Fruit fly (Drosophila melanogaster): ENCODE data around the gene Daao2.

The Daao2 gene

DNA sequence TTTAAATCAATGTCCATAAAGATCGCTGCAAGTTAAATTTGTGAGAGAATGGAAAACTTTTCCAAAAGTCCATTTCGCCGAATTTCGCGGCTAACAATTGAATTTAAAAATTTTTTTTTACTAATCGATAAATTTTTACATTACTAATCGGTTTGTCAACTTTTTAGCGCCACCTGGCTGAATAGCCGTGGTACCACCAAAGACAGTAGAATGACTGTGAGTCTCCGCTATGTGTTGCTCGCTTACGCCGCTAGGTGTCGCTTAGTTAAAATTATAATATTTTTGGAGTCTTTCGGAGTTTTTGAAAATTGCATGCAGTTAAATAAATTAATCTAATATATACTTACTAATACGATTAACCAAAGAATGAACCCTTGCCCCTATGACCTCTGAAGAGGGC lies 5.4 kb upstream of the Daao2 start (continued):
- peak; percentile 75 for TF ChIP-seq CG13287 (GFP tag; IDR thresholded peaks at IDR 0.05; ENCODE audit: partially characterized antibody)
- no peak for TF ChIP-seq CG16815 (GFP tag; optimal IDR thresholded peaks at IDR 0.05)
- TF ChIP-seq yki (optimal IDR thresholded peaks at IDR 0.05), result no peak
- peak; percentile 41 for TF ChIP-seq tin (GFP tag; optimal IDR thresholded peaks at IDR 0.05)
- no peak for TF ChIP-seq CG9215 (GFP tag; IDR thresholded peaks at IDR 0.05)
- peak; percentile 6 for TF ChIP-seq pnt (GFP tag; optimal IDR thresholded peaks at IDR 0.05)
- peak; percentile 16 for TF ChIP-seq CG12299 (tag; optimal IDR thresholded peaks at IDR 0.05)
- no peak for TF ChIP-seq zfh2 (GFP tag; optimal IDR thresholded peaks at IDR 0.05)
- no peak for TF ChIP-seq zen2 (GFP tag; IDR thresholded peaks at IDR 0.05; ENCODE audit: partially characterized antibody)
- TF ChIP-seq NFAT (GFP tag; IDR thresholded peaks at IDR 0.05), result peak; percentile 52; the same call in 1 of the 2 replicates
- peak; percentile 32 for TF ChIP-seq sens (GFP tag)
- TF ChIP-seq CG4707 (GFP tag; optimal IDR thresholded peaks at IDR 0.05), result no peak
- peak; percentile 37 for TF ChIP-seq gro (GFP tag; optimal IDR thresholded peaks at IDR 0.05)
- no peak for TF ChIP-seq CG18599 (GFP tag; optimal IDR thresholded peaks at IDR 0.05)
- peak; percentile 43 for TF ChIP-seq disco-r (GFP tag; optimal IDR thresholded peaks at IDR 0.05)
- peak; percentile 57 for TF ChIP-seq BEAF-32 (GFP tag; optimal IDR thresholded peaks at IDR 0.05)
- no peak for TF ChIP-seq ara (GFP tag; IDR thresholded peaks at IDR 0.05)
- no peak for TF ChIP-seq tap (tag; optimal IDR thresholded peaks at IDR 0.05)
- TF ChIP-seq gcm (GFP tag; optimal IDR thresholded peaks at IDR 0.05), result no peak
- no peak for TF ChIP-seq CG4617 (GFP tag; optimal IDR thresholded peaks at IDR 0.05; ENCODE audit: borderline replicate concordance)
- TF ChIP-seq Xrp1 (GFP tag; IDR thresholded peaks at IDR 0.05), result no peak
- TF ChIP-seq Kr (GFP tag; optimal IDR thresholded peaks at IDR 0.05), result no peak
- TF ChIP-seq sc (optimal IDR thresholded peaks at IDR 0.05), result no peak
- no peak for TF ChIP-seq sc (GFP tag; optimal IDR thresholded peaks at IDR 0.05)
- TF ChIP-seq CG7963 (GFP tag; IDR thresholded peaks at IDR 0.05; ENCODE audit: partially characterized antibody), result no peak
- TF ChIP-seq CG17385 (GFP tag; optimal IDR thresholded peaks at IDR 0.05), result no peak
- TF ChIP-seq Oli (tag; optimal IDR thresholded peaks at IDR 0.05), result no peak
- peak; percentile 89 for TF ChIP-seq pita (GFP tag; optimal IDR thresholded peaks at IDR 0.05)
- TF ChIP-seq CG6765 (GFP tag; optimal IDR thresholded peaks at IDR 0.05), result no peak
- TF ChIP-seq pho (GFP tag; optimal IDR thresholded peaks at IDR 0.05), result no peak
- no peak for TF ChIP-seq CG2129 (GFP tag; IDR thresholded peaks at IDR 0.05; ENCODE audit: partially characterized antibody)
- TF ChIP-seq Nf-YB (GFP tag; optimal IDR thresholded peaks at IDR 0.05), result no peak
- TF ChIP-seq CG17829 (tag; optimal IDR thresholded peaks at IDR 0.05), result peak; percentile 72
- no peak for TF ChIP-seq gce (GFP tag; IDR thresholded peaks at IDR 0.05)
- no peak for TF ChIP-seq cato (GFP tag; optimal IDR thresholded peaks at IDR 0.05; ENCODE audit: borderline replicate concordance)
- TF ChIP-seq Bgb (GFP tag; IDR thresholded peaks at IDR 0.05; ENCODE audit: partially characterized antibody), result peak; percentile 72
- peak; percentile 66 for TF ChIP-seq Hmr (GFP tag; optimal IDR thresholded peaks at IDR 0.05)
- TF ChIP-seq Six4 (GFP tag; optimal IDR thresholded peaks at IDR 0.05), result no peak
- peak; percentile 27 for TF ChIP-seq mam (GFP tag; optimal IDR thresholded peaks at IDR 0.05)
- peak; percentile 23 for TF ChIP-seq CG18619 (GFP tag; optimal IDR thresholded peaks at IDR 0.05)
- peak; percentile 25 for TF ChIP-seq CG10209 (GFP tag; optimal IDR thresholded peaks at IDR 0.05)
- TF ChIP-seq CG16779 (GFP tag; IDR thresholded peaks at IDR 0.05), result peak; percentile 40; the same call in 1 of the 2 replicates
- no peak for TF ChIP-seq kah (GFP tag; optimal IDR thresholded peaks at IDR 0.05)
- TF ChIP-seq CG11723 (GFP tag; optimal IDR thresholded peaks at IDR 0.05), result no peak
- TF ChIP-seq Chrac-16 (GFP tag; optimal IDR thresholded peaks at IDR 0.05), result peak; percentile 46
- no peak for TF ChIP-seq crp (GFP tag; optimal IDR thresholded peaks at IDR 0.05)
- no peak for TF ChIP-seq CG11695 (GFP tag; IDR thresholded peaks at IDR 0.05)
- peak; percentile 71 for TF ChIP-seq CG15514 (GFP tag; optimal IDR thresholded peaks at IDR 0.05)
- TF ChIP-seq HLHmδ (GFP tag; optimal IDR thresholded peaks at IDR 0.05), result no peak
- TF ChIP-seq CG8765 (GFP tag; IDR thresholded peaks at IDR 0.05), result no peak
- TF ChIP-seq Neu2 (GFP tag; optimal IDR thresholded peaks at IDR 0.05; ENCODE audit: borderline replicate concordance), result no peak

Data from whole organism, embryonic.